Fruit fly (Drosophila melanogaster) whole organism, wandering third instar larva: Measurements from ENCODE around the gene unc80.

ENCODE experiments used
- Abd-B ChIP-seq: fragments of >200 bp; optimal IDR thresholded peaks from 2 replicates; lab custom pipeline; 2017; ENCODE audit warnings: missing biosample characterization, missing genetic modification characterization
- CG32264 ChIP-seq: fragments of 200-800 bp; sonication (Bioruptor generic); optimal IDR thresholded peaks from 2 replicates; lab custom pipeline; 2016; ENCODE audit warnings: missing biosample characterization, missing genetic modification characterization
- CG9705 ChIP-seq: fragments of 200-800 bp; sonication (Bioruptor generic); optimal IDR thresholded peaks from 2 replicates; lab custom pipeline; 2018; ENCODE audit warnings: missing biosample characterization, mild to moderate bottlenecking, missing genetic modification characterization
- Dfd ChIP-seq: fragments of >200 bp; optimal IDR thresholded peaks from 2 replicates; lab custom pipeline; 2017; ENCODE audit warnings: missing biosample characterization, missing genetic modification characterization
- Dif ChIP-seq: fragments of 200-275, 200-300 bp; sonication (Bioruptor generic); optimal IDR thresholded peaks from 2 replicates; lab custom pipeline; 2018; ENCODE audit warnings: missing biosample characterization, missing genetic modification characterization; ENCODE audit not compliant: partially characterized antibody
- HLH106 ChIP-seq: fragments of 200-800 bp; optimal IDR thresholded peaks from 3 replicates; lab custom pipeline; 2019; ENCODE audit warnings: missing biosample characterization, mild to moderate bottlenecking, missing genetic modification characterization, moderate library complexity
- Hnf4 ChIP-seq: fragments of 200-800 bp; sonication (Bioruptor generic); optimal IDR thresholded peaks from 2 replicates; lab custom pipeline; 2016; ENCODE audit warnings: missing biosample characterization, mild to moderate bottlenecking, missing genetic modification characterization
- Hr78 ChIP-seq: fragments of >200 bp; optimal IDR thresholded peaks from 2 replicates; lab custom pipeline; 2017; ENCODE audit warnings: missing biosample characterization, missing genetic modification characterization
- Hr83 ChIP-seq: fragments of 200-300 bp; sonication (Bioruptor generic); optimal IDR thresholded peaks from 2 replicates; lab custom pipeline; 2016; ENCODE audit warnings: missing biosample characterization, mild to moderate bottlenecking, missing genetic modification characterization, moderate library complexity; ENCODE audit not compliant: poor library complexity, severe bottlenecking
- Jra ChIP-seq: sonication (Bioruptor generic); optimal IDR thresholded peaks from 2 replicates; lab custom pipeline; 2016; ENCODE audit warnings: missing biosample characterization, missing genetic modification characterization
- Myc ChIP-seq: fragments of >200 bp; optimal IDR thresholded peaks from 2 replicates; lab custom pipeline; 2017
- N ChIP-seq: fragments of >200 bp; optimal IDR thresholded peaks from 2 replicates; lab custom pipeline; 2018; ENCODE audit warnings: missing biosample characterization, missing external identifiers, missing genetic modification characterization
- OdsH ChIP-seq: fragments of 200-800 bp; sonication (Bioruptor generic); optimal IDR thresholded peaks from 2 replicates; lab custom pipeline; 2016; ENCODE audit warnings: missing biosample characterization, mild to moderate bottlenecking, missing genetic modification characterization
- Rel ChIP-seq, 2 experiments: fragments of 200-800 bp; sonication (Bioruptor generic) in 1 of 2; optimal IDR thresholded peaks; 2 replicates in 1 of 2; 3 replicates in 1 of 2; lab custom pipeline; 2016 to 2019; ENCODE audit warnings: mild to moderate bottlenecking in 2 of 2, missing biosample characterization in 2 of 2, missing genetic modification characterization in 2 of 2, moderate library complexity in 1 of 2
- br ChIP-seq: fragments of 200-800 bp; sonication (Bioruptor generic); optimal IDR thresholded peaks from 2 replicates; lab custom pipeline; 2016; ENCODE audit warnings: missing biosample characterization, missing genetic modification characterization
- brk ChIP-seq: fragments of 200-800 bp; sonication (Bioruptor generic); optimal IDR thresholded peaks from 2 replicates; lab custom pipeline; 2016; ENCODE audit warnings: missing biosample characterization, mild to moderate bottlenecking, missing genetic modification characterization
- dl ChIP-seq, 2 experiments: fragments of 175-275, 200-275 bp in 1 of 2; fragments of 200-275 bp in 1 of 2; sonication (Bioruptor generic); optimal IDR thresholded peaks; lab custom pipeline; 2018; ENCODE audit warnings: mild to moderate bottlenecking in 2 of 2, missing biosample characterization in 2 of 2, missing genetic modification characterization in 2 of 2, moderate library complexity in 2 of 2; ENCODE audit not compliant: partially characterized antibody in 2 of 2, insufficient read depth in 1 of 2
- dsf ChIP-seq: sonication (Bioruptor generic); optimal IDR thresholded peaks from 2 replicates; lab custom pipeline; 2016; ENCODE audit warnings: missing biosample characterization, missing genetic modification characterization, borderline replicate concordance
- ey ChIP-seq: fragments of 200-800 bp; sonication (Bioruptor generic); optimal IDR thresholded peaks from 2 replicates; lab custom pipeline; 2016; ENCODE audit warnings: missing biosample characterization, missing genetic modification characterization
- foxo ChIP-seq, 2 experiments: fragments of 200-800 bp; sonication (Bioruptor generic); optimal IDR thresholded peaks; 2 replicates in 1 of 2; 3 replicates in 1 of 2; lab custom pipeline; 2016 to 2017; ENCODE audit warnings: missing biosample characterization in 2 of 2, missing genetic modification characterization in 2 of 2
- fru ChIP-seq: fragments of 200-800 bp; sonication (Bioruptor generic); optimal IDR thresholded peaks from 3 replicates; lab custom pipeline; 2016; ENCODE audit warnings: missing biosample characterization, mild to moderate bottlenecking, missing genetic modification characterization
- h ChIP-seq: fragments of 200-800 bp; sonication (Bioruptor generic); optimal IDR thresholded peaks from 3 replicates; lab custom pipeline; 2016; ENCODE audit warnings: missing biosample characterization, mild to moderate bottlenecking, missing genetic modification characterization
- jim ChIP-seq: fragments of 175-275, 200-325 bp; sonication (Bioruptor generic); optimal IDR thresholded peaks from 2 replicates; lab custom pipeline; 2016; ENCODE audit warnings: missing biosample characterization, mild to moderate bottlenecking, missing genetic modification characterization
- lola ChIP-seq: fragments of >200 bp; optimal IDR thresholded peaks from 2 replicates; lab custom pipeline; 2017; ENCODE audit warnings: missing biosample characterization, missing genetic modification characterization
- pan ChIP-seq: fragments of >200 bp; optimal IDR thresholded peaks from 2 replicates; lab custom pipeline; 2017
- psq ChIP-seq: fragments of 200-800 bp; sonication (Bioruptor generic); optimal IDR thresholded peaks from 3 replicates; lab custom pipeline; 2017; ENCODE audit warnings: missing biosample characterization, mild to moderate bottlenecking, missing genetic modification characterization, moderate library complexity
- rgr ChIP-seq: fragments of 200-800 bp; sonication (Bioruptor generic); optimal IDR thresholded peaks from 3 replicates; lab custom pipeline; 2016; ENCODE audit warnings: missing biosample characterization, mild to moderate bottlenecking, missing genetic modification characterization
- tai ChIP-seq: sonication (Bioruptor generic); optimal IDR thresholded peaks from 2 replicates; lab custom pipeline; 2016; ENCODE audit warnings: missing biosample characterization, missing genetic modification characterization
- woc ChIP-seq: sonication (Bioruptor generic); optimal IDR thresholded peaks from 2 replicates; lab custom pipeline; 2016; ENCODE audit warnings: missing biosample characterization, mild to moderate bottlenecking, missing genetic modification characterization

unc80 gene

dm6 chr3R:27636720-27637119 is 25.5 kb upstream of the unc80 start:
- TF ChIP-seq rgr (GFP tag; lab: Kevin White, UChicago) (no peak), OdsH (GFP tag; lab: Kevin White, UChicago) (no peak), Dif (GFP tag; lab: Kevin White, UChicago) (peak; percentile 53), foxo (GFP tag; optimal IDR thresholded peaks at IDR 0.05; lab: Kevin White, UChicago) (no peak)

DNA sequence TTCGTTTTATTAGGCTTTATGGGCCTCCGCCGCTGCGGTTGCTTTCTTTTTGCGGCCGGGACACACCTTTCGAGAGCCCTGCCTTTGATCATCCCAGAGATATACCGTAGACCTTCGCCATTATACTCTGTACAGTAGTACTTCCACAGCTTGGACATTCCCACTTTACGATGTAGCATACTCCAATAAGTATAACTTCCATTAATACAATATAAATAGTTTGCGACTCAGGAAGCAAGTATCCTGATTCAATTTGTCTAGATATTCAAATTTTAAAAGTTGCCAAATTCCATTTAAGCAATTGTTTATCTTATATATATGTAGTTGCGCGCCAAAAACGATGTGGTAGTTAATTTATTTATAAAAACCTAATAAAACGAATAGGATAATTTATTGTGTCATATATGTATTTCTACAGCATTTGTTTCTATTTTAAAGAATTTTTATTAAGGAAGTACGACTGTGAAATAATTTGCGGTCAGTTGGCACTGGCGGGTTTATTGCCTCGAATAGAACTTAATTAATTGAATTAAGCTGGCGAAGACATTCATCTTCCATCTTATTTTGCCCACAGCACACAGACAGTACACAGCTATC is 24.9 kb upstream of the unc80 start:
- TF ChIP-seq pan (lab: Kevin White, UChicago): no peak
- no peak for TF ChIP-seq psq (GFP tag; lab: Kevin White, UChicago)
- TF ChIP-seq Jra (GFP tag; lab: Kevin White, UChicago): no peak
- no peak for TF ChIP-seq fru (GFP tag; lab: Kevin White, UChicago)
- no peak for TF ChIP-seq dl (GFP tag; optimal IDR thresholded peaks at IDR 0.05; lab: Kevin White, UChicago; ENCODE audit: insufficient read depth in 1 of 2, partially characterized antibody in 2 of 2)
- TF ChIP-seq dsf: no peak
- TF ChIP-seq HLH106 (tag; lab: Kevin White, UChicago): no peak
- no peak for TF ChIP-seq Rel (GFP tag; optimal IDR thresholded peaks at IDR 0.05; lab: Kevin White, UChicago)
- no peak for TF ChIP-seq Rel (tag; optimal IDR thresholded peaks at IDR 0.05; lab: Kevin White, UChicago)
- TF ChIP-seq ey (GFP tag; lab: Kevin White, UChicago): no peak
- no peak for TF ChIP-seq Hnf4
- no peak for TF ChIP-seq jim (GFP tag; lab: Kevin White, UChicago)
- TF ChIP-seq br (GFP tag; lab: Kevin White, UChicago): no peak
- TF ChIP-seq lola (GFP tag; lab: Kevin White, UChicago): no peak
- no peak for TF ChIP-seq Myc (lab: Kevin White, UChicago)
- TF ChIP-seq Hr83 (GFP tag; lab: Kevin White, UChicago): no peak
- TF ChIP-seq woc: no peak

DNA sequence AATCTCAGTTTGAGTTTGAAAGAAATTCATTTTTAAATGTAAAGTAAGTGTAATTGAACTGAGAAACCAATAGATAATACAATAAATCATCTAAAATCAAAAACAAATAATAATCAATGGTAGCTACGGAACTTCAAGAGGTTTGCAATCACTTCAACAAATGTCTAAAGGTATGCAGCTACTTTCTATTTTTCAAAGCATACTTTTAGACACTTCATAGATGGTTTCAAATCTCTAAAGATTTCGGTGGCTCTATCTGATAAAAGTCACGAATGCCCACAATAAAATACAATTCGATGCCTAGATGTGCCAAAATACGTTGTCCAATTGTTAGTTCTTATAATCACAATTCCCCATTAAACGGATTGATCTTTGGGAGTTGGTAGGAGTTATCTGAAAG is 19.2 kb upstream of the unc80 start:
- TF ChIP-seq brk (GFP tag; lab: Kevin White, UChicago) (no peak), CG32264 (GFP tag; lab: Kevin White, UChicago) (no peak), fru (GFP tag; lab: Kevin White, UChicago) (no peak), psq (GFP tag; lab: Kevin White, UChicago) (no peak), Hr78 (GFP tag; lab: Kevin White, UChicago) (no peak), Dif (GFP tag; lab: Kevin White, UChicago) (no peak), woc (no peak), N (GFP tag; lab: Kevin White, UChicago) (no peak), Hr83 (GFP tag; lab: Kevin White, UChicago) (no peak), h (GFP tag; lab: Kevin White, UChicago) (no peak), dl (GFP tag; optimal IDR thresholded peaks at IDR 0.05; lab: Kevin White, UChicago; ENCODE audit: insufficient read depth in 1 of 2, partially characterized antibody in 2 of 2) (no peak), Abd-B (GFP tag; lab: Kevin White, UChicago) (no peak), Rel (GFP tag; optimal IDR thresholded peaks at IDR 0.05; lab: Kevin White, UChicago) (no peak), Rel (tag; optimal IDR thresholded peaks at IDR 0.05; lab: Kevin White, UChicago) (no peak), lola (GFP tag; lab: Kevin White, UChicago) (no peak), tai (no peak), ey (GFP tag; lab: Kevin White, UChicago) (no peak), CG9705 (GFP tag; lab: Kevin White, UChicago) (no peak)

DNA sequence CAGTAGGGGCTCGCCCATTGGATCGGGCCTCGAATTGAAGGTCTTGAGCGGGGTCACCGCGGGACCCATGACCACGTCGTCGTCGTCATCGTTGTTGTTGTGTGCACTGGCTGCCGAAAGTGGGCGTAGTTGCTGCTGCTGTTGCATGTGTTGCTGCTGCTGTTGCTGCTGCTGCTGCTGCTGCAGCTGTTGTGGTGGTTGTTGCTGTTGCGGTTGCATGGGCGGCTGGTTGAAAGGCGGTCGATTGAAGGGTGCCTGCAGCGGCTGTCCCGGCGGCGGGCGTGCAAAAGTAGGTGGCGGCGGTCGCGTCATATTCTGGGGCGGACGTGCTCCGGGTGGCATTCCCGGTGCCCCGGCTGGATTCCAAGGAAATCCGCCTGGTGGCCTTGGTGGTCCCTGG is 14.4 kb upstream of the unc80 start:
- TF ChIP-seq Dfd (GFP tag; lab: Kevin White, UChicago) (peak; percentile 56), dsf (no peak)
- TF ChIP-seq, all 38 proteins: peak for 1

dm6 chr3R:27651710-27652109 is 10.5 kb upstream of the unc80 start:
- no peak for TF ChIP-seq br (GFP tag; lab: Kevin White, UChicago)
- TF ChIP-seq rgr (GFP tag; lab: Kevin White, UChicago): no peak
- TF ChIP-seq lola (GFP tag; lab: Kevin White, UChicago): no peak
- peak; percentile 28 for TF ChIP-seq Myc (lab: Kevin White, UChicago)
